Worm (Caenorhabditis elegans) whole organism, L4 larva: ENCODE data around the gene his-70.

Source experiments
- D1046.2 ChIP-seq: fragments of 200-800 bp; sonication (Bioruptor generic); IDR thresholded peaks from 2 replicates; pipeline ENCODE4 v1.3.6; 2022; ENCODE audit warnings: missing genetic modification characterization, missing compliant biosample characterization
- F10B5.3 ChIP-seq: sonication (generic microtip); optimal IDR thresholded peaks from 2 replicates; lab custom pipeline; 2016; ENCODE audit warnings: mild to moderate bottlenecking, missing genetic modification characterization, missing compliant biosample characterization
- F26F4.8 ChIP-seq: fragments of 200-800 bp; sonication (Bioruptor generic); conservative IDR thresholded peaks from 2 replicates; pipeline ENCODE4 v1.3.6; 2022; ENCODE audit warnings: missing genetic modification characterization, missing compliant biosample characterization
- F44E2.7 ChIP-seq: fragments of 200-800 bp; sonication (Bioruptor generic); IDR thresholded peaks from 2 replicates; pipeline ENCODE4 v2.1.2; 2022; ENCODE audit warnings: missing genetic modification characterization, missing compliant biosample characterization
- F49E8.2 ChIP-seq: sonication (generic microtip); optimal IDR thresholded peaks from 2 replicates; lab custom pipeline; 2016; ENCODE audit warnings: missing compliant biosample characterization, mild to moderate bottlenecking, missing genetic modification characterization, borderline replicate concordance
- Y105C5A.15 ChIP-seq: fragments of 200-800 bp; sonication (Bioruptor generic); IDR thresholded peaks from 2 replicates; pipeline ENCODE4 v1.3.6; 2022; ENCODE audit warnings: missing genetic modification characterization, missing compliant biosample characterization
- ZK546.5 ChIP-seq, 2 experiments: sonication (generic microtip); optimal IDR thresholded peaks; 2 replicates each; lab custom pipeline; 2017; ENCODE audit warnings: missing biosample characterization in 2 of 2, missing genetic modification characterization in 2 of 2
- ama-1 ChIP-seq: fragments of 150-350 bp; optimal IDR thresholded peaks from 2 replicates; lab custom pipeline; 2014; ENCODE audit warnings: inconsistent platforms, mixed read lengths
- attf-4 ChIP-seq: sonication (generic microtip); optimal IDR thresholded peaks from 3 replicates; lab custom pipeline; 2017; ENCODE audit warnings: missing biosample characterization, missing genetic modification characterization
- ceh-28 ChIP-seq: fragments of 150-350 bp; optimal IDR thresholded peaks from 2 replicates; lab custom pipeline; 2014; ENCODE audit warnings: missing biosample characterization, missing genetic modification reagents, missing genetic modification characterization
- ceh-32 ChIP-seq: sonication (generic microtip); optimal IDR thresholded peaks from 2 replicates; lab custom pipeline; 2016; ENCODE audit warnings: mild to moderate bottlenecking, missing genetic modification characterization, missing compliant biosample characterization; ENCODE audit not compliant: poor library complexity
- ceh-62 ChIP-seq: sonication (generic microtip); optimal IDR thresholded peaks from 2 replicates; lab custom pipeline; 2017; ENCODE audit warnings: missing biosample characterization, missing genetic modification characterization
- cey-2 ChIP-seq: sonication (generic microtip); optimal IDR thresholded peaks from 3 replicates; lab custom pipeline; 2017; ENCODE audit warnings: missing genetic modification characterization, mild to moderate bottlenecking, missing compliant biosample characterization, antibody characterized with exemption, borderline replicate concordance; ENCODE audit not compliant: insufficient read depth
- daf-19 ChIP-seq: fragments of 200-800 bp; sonication (Bioruptor generic); conservative IDR thresholded peaks from 2 replicates; pipeline ENCODE4 v1.3.6; 2022; ENCODE audit warnings: missing genetic modification characterization, missing compliant biosample characterization
- daf-8 ChIP-seq: fragments of 200-800 bp; sonication (Bioruptor generic); IDR thresholded peaks from 2 replicates; pipeline ENCODE4 v1.3.6; 2022; ENCODE audit warnings: missing genetic modification characterization, missing compliant biosample characterization
- dmd-6 ChIP-seq: fragments of 200-800 bp; sonication (Bioruptor generic); IDR thresholded peaks from 2 replicates; pipeline ENCODE4 v1.3.6; 2022; ENCODE audit warnings: missing genetic modification reagents, missing genetic modification characterization, missing compliant biosample characterization
- dmd-9 ChIP-seq: fragments of 200-800 bp; sonication (Bioruptor generic); IDR thresholded peaks from 2 replicates; pipeline ENCODE4 v1.3.6; 2022; ENCODE audit warnings: missing genetic modification reagents, missing genetic modification characterization, missing compliant biosample characterization
- egl-27 ChIP-seq: sonication (generic microtip); optimal IDR thresholded peaks from 3 replicates; lab custom pipeline; 2017; ENCODE audit warnings: missing biosample characterization, missing genetic modification reagents, missing genetic modification characterization
- fkh-10 ChIP-seq: fragments of 150-350 bp; optimal IDR thresholded peaks from 2 replicates; lab custom pipeline; 2014; ENCODE audit warnings: missing biosample characterization, missing genetic modification reagents, missing genetic modification characterization
- hlh-30 ChIP-seq: sonication (generic microtip); optimal IDR thresholded peaks from 2 replicates; lab custom pipeline; 2017; ENCODE audit warnings: antibody characterized with exemption, mild to moderate bottlenecking, missing genetic modification characterization, missing compliant biosample characterization; ENCODE audit not compliant: insufficient read depth
- lim-7 ChIP-seq: fragments of 200-800 bp; sonication (Bioruptor generic); IDR thresholded peaks from 2 replicates; pipeline ENCODE4 v1.3.6; 2022; ENCODE audit warnings: missing genetic modification characterization, missing compliant biosample characterization
- lin-1 ChIP-seq: fragments of 200-800 bp; sonication (Bioruptor generic); IDR thresholded peaks from 2 replicates; pipeline ENCODE4 v1.3.6; 2022; ENCODE audit warnings: missing genetic modification reagents, missing genetic modification characterization, missing compliant biosample characterization
- lin-13 ChIP-seq: fragments of 150-350 bp; optimal IDR thresholded peaks from 2 replicates; lab custom pipeline; 2014; ENCODE audit warnings: missing biosample characterization, missing genetic modification reagents, missing genetic modification characterization
- lin-15B ChIP-seq: fragments of 150-350 bp; sonication (generic microtip); optimal IDR thresholded peaks from 3 replicates; lab custom pipeline; 2014; ENCODE audit warnings: missing biosample characterization, missing genetic modification characterization
- lin-29 ChIP-seq: fragments of 200-800 bp; sonication (Bioruptor generic); IDR thresholded peaks from 2 replicates; pipeline ENCODE4 v1.3.6; 2022; ENCODE audit warnings: missing genetic modification reagents, missing genetic modification characterization, missing compliant biosample characterization
- lin-38 ChIP-seq: fragments of 200-800 bp; sonication (Bioruptor generic); IDR thresholded peaks from 2 replicates; pipeline ENCODE4 v1.3.6; 2022; ENCODE audit warnings: missing genetic modification reagents, missing genetic modification characterization, missing compliant biosample characterization
- madf-5 ChIP-seq, 2 experiments: fragments of 200-800 bp; sonication (Bioruptor generic); IDR thresholded peaks; 2 replicates each; pipeline ENCODE4 v1.3.6; 2022; ENCODE audit warnings: missing compliant biosample characterization in 2 of 2, missing genetic modification characterization in 2 of 2
- madf-9 ChIP-seq: fragments of 200-800 bp; sonication (Bioruptor generic); conservative IDR thresholded peaks from 2 replicates; pipeline ENCODE4 v1.3.6; 2022; ENCODE audit warnings: missing genetic modification reagents, missing genetic modification characterization, missing compliant biosample characterization
- mdt-29 ChIP-seq: fragments of 200-800 bp; sonication (Bioruptor generic); IDR thresholded peaks from 2 replicates; pipeline ENCODE4 v1.3.6; 2022; ENCODE audit warnings: missing genetic modification reagents, missing genetic modification characterization, missing compliant biosample characterization
- mep-1 ChIP-seq: fragments of 150-350 bp; sonication (generic microtip); optimal IDR thresholded peaks from 3 replicates; lab custom pipeline; 2014; ENCODE audit warnings: missing biosample characterization, missing genetic modification characterization
- nhr-10 ChIP-seq: fragments of 150-350 bp; optimal IDR thresholded peaks from 2 replicates; lab custom pipeline; 2014; ENCODE audit warnings: missing biosample characterization, missing genetic modification characterization
- nhr-102 ChIP-seq: sonication (generic microtip); optimal IDR thresholded peaks from 2 replicates; lab custom pipeline; 2016; ENCODE audit warnings: mild to moderate bottlenecking, missing genetic modification characterization, moderate library complexity, missing compliant biosample characterization
- nhr-11 ChIP-seq: fragments of 150-350 bp; optimal IDR thresholded peaks from 2 replicates; lab custom pipeline; 2014; ENCODE audit warnings: missing biosample characterization, missing genetic modification characterization
- nhr-111 ChIP-seq: fragments of 200-800 bp; sonication (Bioruptor generic); optimal IDR thresholded peaks from 2 replicates; lab custom pipeline; 2018; ENCODE audit warnings: mild to moderate bottlenecking, missing genetic modification characterization, missing compliant biosample characterization
- nhr-237 ChIP-seq: sonication (generic microtip); optimal IDR thresholded peaks from 2 replicates; lab custom pipeline; 2017; ENCODE audit warnings: missing biosample characterization, missing genetic modification characterization
- nhr-41 ChIP-seq: fragments of 200-800 bp; sonication (Bioruptor generic); IDR thresholded peaks from 2 replicates; pipeline ENCODE4 v1.3.6; 2022; ENCODE audit warnings: missing genetic modification reagents, missing genetic modification characterization, missing compliant biosample characterization
- nhr-42 ChIP-seq: fragments of 200-800 bp; sonication (Bioruptor generic); IDR thresholded peaks from 2 replicates; pipeline ENCODE4 v1.3.6; 2022; ENCODE audit warnings: missing genetic modification characterization, missing compliant biosample characterization
- pha-4 ChIP-seq, 2 experiments: fragments of 150-350 bp in 1 of 2; fragments of 200-800 bp in 1 of 2; sonication (Bioruptor generic) in 1 of 2; IDR thresholded peaks in 1 of 2; optimal IDR thresholded peaks in 1 of 2; 2 replicates each; pipeline versions ENCODE4 v1.3.6 to Lab custom; 2014 to 2022; ENCODE audit warnings: missing genetic modification characterization in 2 of 2, missing genetic modification reagents in 2 of 2, missing biosample characterization in 1 of 2, missing compliant biosample characterization in 1 of 2
- rbr-2 ChIP-seq: sonication (generic microtip); optimal IDR thresholded peaks from 2 replicates; lab custom pipeline; 2016; ENCODE audit warnings: missing genotype, missing genetic modification characterization, missing compliant biosample characterization
- set-16 ChIP-seq: fragments of 200-800 bp; sonication (Bioruptor generic); IDR thresholded peaks from 2 replicates; pipeline ENCODE4 v1.3.6; 2022; ENCODE audit warnings: missing genetic modification reagents, missing genetic modification characterization, missing compliant biosample characterization
- skn-1 ChIP-seq: fragments of 150-350 bp; optimal IDR thresholded peaks from 2 replicates; lab custom pipeline; 2014; ENCODE audit warnings: missing biosample characterization, missing genetic modification characterization
- spr-1 ChIP-seq: sonication (generic microtip); optimal IDR thresholded peaks from 2 replicates; lab custom pipeline; 2016; ENCODE audit warnings: mild to moderate bottlenecking, missing genetic modification characterization, missing compliant biosample characterization
- spr-3 ChIP-seq: fragments of 200-800 bp; sonication (Bioruptor generic); optimal IDR thresholded peaks from 2 replicates; lab custom pipeline; 2018; ENCODE audit warnings: mild to moderate bottlenecking, missing genetic modification characterization, missing compliant biosample characterization
- tag-97 ChIP-seq: fragments of 200-800 bp; sonication (Bioruptor generic); IDR thresholded peaks from 2 replicates; pipeline ENCODE4 v1.3.6; 2022; ENCODE audit warnings: missing genetic modification characterization, missing compliant biosample characterization
- unc-130 ChIP-seq: sonication (generic microtip); optimal IDR thresholded peaks from 2 replicates; lab custom pipeline; 2016; ENCODE audit warnings: missing genetic modification reagents, missing genetic modification characterization, missing compliant biosample characterization
- unc-39 ChIP-seq: sonication (generic microtip); optimal IDR thresholded peaks from 2 replicates; lab custom pipeline; 2017; ENCODE audit warnings: missing biosample characterization, missing genetic modification characterization
- unc-62 ChIP-seq, 3 experiments: fragments of 150-350 bp in 1 of 3; sonication (generic microtip); optimal IDR thresholded peaks in 2 of 3; peaks in 1 of 3; 1 replicate in 1 of 3; 2 replicates in 2 of 3; lab custom pipeline; 2014 to 2017; ENCODE audit warnings: missing biosample characterization in 3 of 3, missing genetic modification characterization in 3 of 3, missing genetic modification reagents in 3 of 3, missing genotype in 1 of 3
- vab-7 ChIP-seq: fragments of 200-800 bp; sonication (Bioruptor generic); IDR thresholded peaks from 2 replicates; pipeline ENCODE4 v1.3.6; 2022; ENCODE audit warnings: missing genetic modification reagents, missing genetic modification characterization, missing compliant biosample characterization
- zag-1 ChIP-seq: fragments of 150-350 bp; optimal IDR thresholded peaks from 2 replicates; lab custom pipeline; 2014; ENCODE audit warnings: missing biosample characterization, missing genetic modification characterization
- zfp-2 ChIP-seq: sonication (generic microtip); optimal IDR thresholded peaks from 2 replicates; lab custom pipeline; 2016; ENCODE audit warnings: mild to moderate bottlenecking, missing genetic modification characterization, missing compliant biosample characterization
- zfp-3 ChIP-seq: fragments of 200-800 bp; sonication (Bioruptor generic); conservative IDR thresholded peaks from 2 replicates; pipeline ENCODE4 v1.3.6; 2022; ENCODE audit warnings: missing genetic modification reagents, missing genetic modification characterization, missing compliant biosample characterization

Gene his-70

DNA sequence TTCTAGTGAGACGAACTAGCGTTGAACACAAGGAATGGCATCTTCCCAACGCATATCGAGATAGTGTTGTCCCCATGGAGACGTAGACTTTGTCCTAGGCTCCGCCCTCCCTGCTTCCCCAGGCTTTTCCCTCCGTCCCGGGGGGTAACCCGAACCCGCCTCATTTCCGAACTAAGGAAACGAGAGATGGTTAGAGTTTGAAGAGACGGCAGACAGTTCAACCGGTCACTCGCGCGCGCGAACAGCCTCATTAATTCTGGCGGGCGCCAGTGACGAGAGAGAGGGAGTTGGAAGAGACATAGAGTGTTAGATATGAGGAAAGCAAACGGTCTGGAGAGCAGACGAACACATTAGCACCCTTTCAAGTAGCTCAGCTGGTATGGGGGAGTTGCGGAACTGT is 22.6 kb downstream of the his-70 start (continued):
- TF ChIP-seq nhr-102 (tag; lab: Kevin White, UChicago) (no peak), spr-1 (no peak), lin-15B (tag; lab: Kevin White, UChicago) (no peak), unc-39 (tag; lab: Kevin White, UChicago) (no peak), ceh-28 (tag; lab: Kevin White, UChicago) (no peak), zfp-3 (no peak), F26F4.8 (GFP tag; lab: Robert Waterston, UW) (no peak), madf-5 (GFP tag; IDR thresholded peaks at IDR 0.05; lab: Robert Waterston, UW) (no peak), ceh-32 (tag; lab: Kevin White, UChicago) (no peak), zag-1 (tag; lab: Kevin White, UChicago) (no peak), skn-1 (tag; lab: Kevin White, UChicago) (no peak), F49E8.2 (tag; lab: Kevin White, UChicago) (no peak), unc-62 (GFP tag; optimal IDR thresholded peaks at IDR 0.05 in 1 of 2; lab: Kevin White, UChicago) (no peak), unc-62 (tag; optimal IDR thresholded peaks at IDR 0.05; lab: Kevin White, UChicago) (no peak), madf-9 (GFP tag; lab: Robert Waterston, UW) (no peak), mep-1 (tag; lab: Kevin White, UChicago) (peak; percentile 29), tag-97 (GFP tag; lab: Robert Waterston, UW) (no peak), ZK546.5 (tag; optimal IDR thresholded peaks at IDR 0.05; lab: Kevin White, UChicago) (no peak), lin-13 (no peak), pha-4 (GFP tag; IDR thresholded peaks at IDR 0.05; lab: Robert Waterston, UW) (no peak), pha-4 (tag; optimal IDR thresholded peaks at IDR 0.05; lab: Kevin White, UChicago) (no peak), nhr-41 (GFP tag; lab: Robert Waterston, UW) (no peak), nhr-237 (tag; lab: Kevin White, UChicago) (no peak), daf-8 (GFP tag; lab: Robert Waterston, UW) (no peak), F44E2.7 (GFP tag; lab: Robert Waterston, UW) (0 out of 2 replicates have a peak, but pooled peaks have one; percentile 11), egl-27 (tag; lab: Kevin White, UChicago) (no peak), lin-1 (GFP tag; lab: Robert Waterston, UW) (no peak), fkh-10 (GFP tag; lab: Kevin White, UChicago) (no peak), ama-1 (lab: Kevin White, UChicago) (no peak), cey-2 (tag; lab: Kevin White, UChicago) (no peak), nhr-10 (tag; lab: Kevin White, UChicago) (no peak), dmd-6 (GFP tag; lab: Robert Waterston, UW) (0 out of 2 replicates have a peak, but pooled peaks have one; percentile 10), Y105C5A.15 (no peak), lim-7 (GFP tag; lab: Robert Waterston, UW) (no peak), mdt-29 (no peak), unc-130 (no peak), D1046.2 (GFP tag; lab: Robert Waterston, UW) (no peak), F10B5.3 (tag; lab: Kevin White, UChicago) (no peak), attf-4 (tag; lab: Kevin White, UChicago) (no peak), hlh-30 (tag; lab: Kevin White, UChicago) (peak; percentile 6), spr-3 (GFP tag; lab: Kevin White, UChicago) (no peak), vab-7 (GFP tag; lab: Robert Waterston, UW) (no peak), zfp-2 (no peak), lin-38 (no peak), lin-29 (GFP tag; lab: Robert Waterston, UW) (no peak), dmd-9 (GFP tag; lab: Robert Waterston, UW) (no peak), nhr-42 (no peak), set-16 (GFP tag; lab: Robert Waterston, UW) (peak; percentile 84), nhr-111 (GFP tag; lab: Kevin White, UChicago) (no peak), daf-19 (no peak), nhr-11 (tag; lab: Kevin White, UChicago) (no peak), ceh-62 (tag; lab: Kevin White, UChicago) (no peak), rbr-2 (no peak)
